Fruit fly (Drosophila melanogaster) whole organism, embryonic: Measurements from ENCODE around the gene CG1213.
A peak's percentile ranks its signal among the peaks of the same experiment; 100 is the strongest.

ENCODE experiments used
- ATbp ChIP-seq: fragments of 200-800 bp; sonication (Bioruptor generic); optimal IDR thresholded peaks from 2 replicates; lab custom pipeline; 2017; ENCODE audit warnings: missing biosample characterization, mild to moderate bottlenecking, missing genetic modification characterization, missing genetic modification reagents
- Abd-B ChIP-seq: fragments of 200-800 bp; sonication (Bioruptor generic); optimal IDR thresholded peaks from 2 replicates; lab custom pipeline; 2018; ENCODE audit warnings: missing biosample characterization, mild to moderate bottlenecking, missing genetic modification characterization, moderate library complexity
- CG11504 ChIP-seq: fragments of 200-800 bp; sonication (Bioruptor generic); optimal IDR thresholded peaks from 3 replicates; lab custom pipeline; 2019; ENCODE audit warnings: missing biosample characterization, mild to moderate bottlenecking, missing genetic modification characterization, moderate library complexity
- CG12236 ChIP-seq: fragments of 200-800 bp; sonication (Bioruptor generic); optimal IDR thresholded peaks from 2 replicates; lab custom pipeline; 2016; ENCODE audit warnings: missing biosample characterization, missing genetic modification characterization
- CG12391 ChIP-seq: fragments of 200-800 bp; sonication (Bioruptor generic); optimal IDR thresholded peaks from 3 replicates; lab custom pipeline; 2018; ENCODE audit warnings: missing biosample characterization, mild to moderate bottlenecking, missing genetic modification characterization, moderate library complexity
- CG13287 ChIP-seq: fragments of 200-800 bp; sonication (Bioruptor generic); IDR thresholded peaks from 2 replicates; pipeline ENCODE4 v1.3.6; 2022; ENCODE audit warnings: missing biosample characterization, missing genetic modification characterization; ENCODE audit not compliant: partially characterized antibody
- CG13894 ChIP-seq: fragments of 200-800 bp; sonication (Bioruptor generic); optimal IDR thresholded peaks from 3 replicates; lab custom pipeline; 2018; ENCODE audit warnings: missing biosample characterization, mild to moderate bottlenecking, missing genetic modification characterization, moderate library complexity
- CG16863 ChIP-seq: fragments of 200-800 bp; sonication (Bioruptor generic); optimal IDR thresholded peaks from 3 replicates; lab custom pipeline; 2016; ENCODE audit warnings: missing biosample characterization, missing genetic modification characterization
- CG32767 ChIP-seq: fragments of 200-800 bp; sonication (Bioruptor generic); IDR thresholded peaks from 2 replicates; pipeline ENCODE4 v1.3.6; 2022; ENCODE audit warnings: missing biosample characterization, missing genetic modification characterization
- CG3407 ChIP-seq: fragments of 200-800 bp; sonication (Bioruptor generic); optimal IDR thresholded peaks from 2 replicates; lab custom pipeline; 2018; ENCODE audit warnings: missing biosample characterization, mild to moderate bottlenecking, missing genetic modification characterization
- CG7372 ChIP-seq: fragments of 200-800 bp; sonication (Bioruptor generic); IDR thresholded peaks from 2 replicates; pipeline ENCODE4 v1.3.6; 2022; ENCODE audit warnings: missing biosample characterization, missing genetic modification characterization
- CG7839 ChIP-seq: fragments of 200-800 bp; sonication (Bioruptor generic); optimal IDR thresholded peaks from 3 replicates; lab custom pipeline; 2018; ENCODE audit warnings: missing biosample characterization, mild to moderate bottlenecking, missing genetic modification characterization, moderate library complexity
- CG9932 ChIP-seq: fragments of 200-800 bp; sonication (Bioruptor generic); IDR thresholded peaks from 2 replicates; pipeline ENCODE4 v1.3.6; 2022; ENCODE audit warnings: missing biosample characterization, missing genetic modification characterization
- CHES-1-like ChIP-seq: fragments of 200-800 bp; sonication (Bioruptor generic); optimal IDR thresholded peaks from 2 replicates; lab custom pipeline; 2016; ENCODE audit warnings: missing biosample characterization, missing genetic modification characterization
- Deaf1 ChIP-seq: fragments of 200-800 bp; optimal IDR thresholded peaks from 3 replicates; lab custom pipeline; 2019; ENCODE audit warnings: missing biosample characterization, mild to moderate bottlenecking, missing genetic modification characterization, moderate library complexity
- Dref ChIP-seq: fragments of 200-800 bp; sonication (Bioruptor generic); IDR thresholded peaks from 2 replicates; pipeline ENCODE4 v1.3.6; 2022; ENCODE audit warnings: missing biosample characterization, missing genetic modification characterization
- E2f1 ChIP-seq: fragments of 200-800 bp; sonication (Bioruptor generic); IDR thresholded peaks from 2 replicates; pipeline ENCODE4 v1.3.6; 2022; ENCODE audit warnings: missing biosample characterization, missing genetic modification characterization
- HmgZ ChIP-seq: fragments of 200-800 bp; sonication (Bioruptor generic); optimal IDR thresholded peaks from 2 replicates; lab custom pipeline; 2018; ENCODE audit warnings: missing biosample characterization, mild to moderate bottlenecking, missing genetic modification characterization
- Pdp1 ChIP-seq, 2 experiments: fragments of 200-800 bp; sonication (Bioruptor generic); optimal IDR thresholded peaks; 3 replicates each; lab custom pipeline; 2016; ENCODE audit warnings: missing biosample characterization in 2 of 2, missing genetic modification characterization in 2 of 2, mild to moderate bottlenecking in 1 of 2, moderate library complexity in 1 of 2
- Ptx1 ChIP-seq: fragments of 200-800 bp; sonication (Bioruptor generic); IDR thresholded peaks from 2 replicates; pipeline ENCODE4 v1.3.6; 2022; ENCODE audit warnings: missing biosample characterization, missing genetic modification characterization
- Rx ChIP-seq: fragments of 200-800 bp; sonication (Bioruptor generic); IDR thresholded peaks from 2 replicates; pipeline ENCODE4 v1.3.6; 2022; ENCODE audit warnings: missing biosample characterization, missing genetic modification characterization
- Sry-β ChIP-seq: fragments of 200-800 bp; sonication (Bioruptor generic); optimal IDR thresholded peaks from 2 replicates; lab custom pipeline; 2018; ENCODE audit warnings: missing biosample characterization, mild to moderate bottlenecking, missing genetic modification characterization, moderate library complexity
- cg ChIP-seq: fragments of 200-800 bp; sonication (Bioruptor generic); optimal IDR thresholded peaks from 3 replicates; lab custom pipeline; 2019; ENCODE audit warnings: missing biosample characterization, mild to moderate bottlenecking, missing genetic modification characterization, moderate library complexity
- chinmo ChIP-seq: fragments of 200-800 bp; sonication (Bioruptor generic); IDR thresholded peaks from 4 replicates; pipeline ENCODE4 v1.3.6; 2022; ENCODE audit warnings: missing biosample characterization, missing genetic modification characterization; ENCODE audit not compliant: partially characterized antibody
- chm ChIP-seq: fragments of 200-800 bp; sonication (Bioruptor generic); IDR thresholded peaks from 2 replicates; pipeline ENCODE4 v1.3.6; 2022; ENCODE audit warnings: missing biosample characterization, missing genetic modification characterization
- da ChIP-seq: fragments of 200-800 bp; sonication (Bioruptor generic); optimal IDR thresholded peaks from 2 replicates; lab custom pipeline; 2016; ENCODE audit warnings: missing biosample characterization, missing genetic modification characterization
- exex ChIP-seq: fragments of 200-800 bp; sonication (Bioruptor generic); optimal IDR thresholded peaks from 4 replicates; lab custom pipeline; 2018; ENCODE audit warnings: missing biosample characterization, mild to moderate bottlenecking, missing genetic modification characterization, moderate library complexity
- ftz-f1 ChIP-seq: fragments of 200-800 bp; sonication (Bioruptor generic); optimal IDR thresholded peaks from 2 replicates; lab custom pipeline; 2016; ENCODE audit warnings: missing biosample characterization, missing genetic modification characterization
- ham ChIP-seq: fragments of 200-800 bp; sonication (Bioruptor generic); IDR thresholded peaks from 2 replicates; pipeline ENCODE4 v1.3.6; 2022; ENCODE audit warnings: missing biosample characterization, missing genetic modification characterization
- jing ChIP-seq: fragments of 200-800 bp; sonication (Bioruptor generic); optimal IDR thresholded peaks from 2 replicates; lab custom pipeline; 2018; ENCODE audit warnings: missing biosample characterization, mild to moderate bottlenecking, missing genetic modification characterization
- kay ChIP-seq: fragments of 200-800 bp; sonication (Bioruptor generic); optimal IDR thresholded peaks from 2 replicates; lab custom pipeline; 2016; ENCODE audit warnings: missing biosample characterization, missing genetic modification characterization
- lab ChIP-seq: fragments of 200-800 bp; sonication (Bioruptor generic); optimal IDR thresholded peaks from 3 replicates; lab custom pipeline; 2017; ENCODE audit warnings: missing biosample characterization, missing genetic modification characterization, mild to moderate bottlenecking, moderate library complexity, missing genetic modification reagents
- lilli ChIP-seq: fragments of 200-800 bp; sonication (Bioruptor generic); optimal IDR thresholded peaks from 3 replicates; lab custom pipeline; 2016; ENCODE audit warnings: missing biosample characterization, missing genetic modification characterization
- lola ChIP-seq, 3 experiments: fragments of >200 bp in 2 of 3; fragments of 200-800 bp in 1 of 3; sonication (Bioruptor generic) in 1 of 3; optimal IDR thresholded peaks; 2 replicates each; lab custom pipeline; 2017 to 2019; ENCODE audit warnings: missing biosample characterization in 3 of 3, missing genetic modification characterization in 3 of 3, mild to moderate bottlenecking in 1 of 3, moderate library complexity in 1 of 3
- mirr ChIP-seq: fragments of 200-800 bp; sonication (Bioruptor generic); optimal IDR thresholded peaks from 3 replicates; lab custom pipeline; 2018; ENCODE audit warnings: missing biosample characterization, mild to moderate bottlenecking, missing genetic modification characterization
- nmo ChIP-seq: fragments of 200-800 bp; sonication (Bioruptor generic); optimal IDR thresholded peaks from 2 replicates; lab custom pipeline; 2018; ENCODE audit warnings: missing biosample characterization, mild to moderate bottlenecking, missing genetic modification characterization, moderate library complexity
- odd ChIP-seq: fragments of 200-800 bp; sonication (Bioruptor generic); optimal IDR thresholded peaks from 2 replicates; lab custom pipeline; 2017; ENCODE audit warnings: missing biosample characterization, mild to moderate bottlenecking, missing genetic modification characterization
- onecut ChIP-seq: fragments of 200-800 bp; sonication (Bioruptor generic); IDR thresholded peaks from 2 replicates; pipeline ENCODE4 v1.3.6; 2022; ENCODE audit warnings: missing biosample characterization, missing genetic modification characterization
- slp2 ChIP-seq: fragments of 200-800 bp; sonication (Bioruptor generic); optimal IDR thresholded peaks from 2 replicates; lab custom pipeline; 2016; ENCODE audit warnings: missing biosample characterization, missing genetic modification characterization
- sr ChIP-seq: fragments of 200-800 bp; sonication (Bioruptor generic); IDR thresholded peaks from 3 replicates; pipeline ENCODE4 v1.3.6; 2022; ENCODE audit warnings: missing biosample characterization, missing genetic modification characterization
- stc ChIP-seq: fragments of 200-800 bp; sonication (Bioruptor generic); IDR thresholded peaks from 2 replicates; pipeline ENCODE4 v1.3.6; 2022; ENCODE audit warnings: missing biosample characterization, missing genetic modification characterization
- tin ChIP-seq: fragments of 200-800 bp; sonication (Bioruptor generic); optimal IDR thresholded peaks from 3 replicates; lab custom pipeline; 2016; ENCODE audit warnings: missing biosample characterization, missing genetic modification characterization
- trem ChIP-seq: fragments of 200-800 bp; optimal IDR thresholded peaks from 3 replicates; lab custom pipeline; 2019; ENCODE audit warnings: missing biosample characterization, mild to moderate bottlenecking, missing genetic modification characterization, moderate library complexity
- ttk ChIP-seq: fragments of 200-800 bp; sonication (Bioruptor generic); IDR thresholded peaks from 2 replicates; pipeline ENCODE4 v2.1.2; 2022; ENCODE audit warnings: missing biosample characterization, missing genetic modification characterization
- wek ChIP-seq: fragments of 200-800 bp; sonication (Bioruptor generic); optimal IDR thresholded peaks from 3 replicates; lab custom pipeline; 2018; ENCODE audit warnings: missing biosample characterization, mild to moderate bottlenecking, missing genetic modification characterization, moderate library complexity
- wor ChIP-seq: fragments of 200-800 bp; sonication (Bioruptor generic); IDR thresholded peaks from 2 replicates; pipeline ENCODE4 v1.3.6; 2022; ENCODE audit warnings: missing biosample characterization, missing genetic modification characterization
- z ChIP-seq: fragments of 200-800 bp; sonication (Bioruptor generic); IDR thresholded peaks from 3 replicates; pipeline ENCODE4 v1.3.6; 2022; ENCODE audit warnings: missing biosample characterization, missing genetic modification characterization

The CG1213 gene

DNA sequence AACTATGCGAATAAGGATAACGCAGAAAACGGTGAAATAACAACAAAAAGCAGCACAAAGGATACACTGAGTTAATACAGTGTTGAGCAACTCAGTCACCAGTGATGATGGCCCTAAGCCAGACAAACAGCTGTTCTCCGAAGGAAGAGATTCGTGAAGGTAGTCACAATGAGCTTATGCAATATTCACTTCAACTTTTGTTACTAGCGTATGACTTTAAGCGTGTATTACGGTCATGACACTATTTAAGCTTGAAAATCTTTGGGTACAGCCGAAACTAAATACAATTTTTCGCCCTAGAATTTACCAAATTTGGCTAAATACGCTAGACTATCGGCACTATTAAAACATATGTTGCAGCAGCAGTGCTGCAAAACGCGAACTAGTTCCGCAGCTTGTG is 15.2 kb downstream of the CG1213 start, which contains the start of the genes disp and ECSIT (continued):
- peak; percentile 56 for TF ChIP-seq trem (tag; lab: Kevin White, UChicago)
- no peak for TF ChIP-seq wor (GFP tag; lab: Robert Waterston, UW)
- TF ChIP-seq da = no peak
- TF ChIP-seq tin (GFP tag; lab: Kevin White, UChicago) = no peak
- no peak for TF ChIP-seq CG12391 (tag; lab: Kevin White, UChicago)
- peak in 1 of 2 experiments; percentile 36 for TF ChIP-seq Pdp1 (GFP tag; optimal IDR thresholded peaks at IDR 0.05; lab: Kevin White, UChicago)
- peak; percentile 98 for TF ChIP-seq Sry-β (GFP tag; lab: Kevin White, UChicago)
- peak; percentile 14 for TF ChIP-seq slp2 (GFP tag; lab: Kevin White, UChicago)
- TF ChIP-seq CG16863 (GFP tag; lab: Kevin White, UChicago) = no peak
- peak; percentile 31 for TF ChIP-seq CG9932
- TF ChIP-seq CG11504 (tag; lab: Kevin White, UChicago) = no peak

DNA sequence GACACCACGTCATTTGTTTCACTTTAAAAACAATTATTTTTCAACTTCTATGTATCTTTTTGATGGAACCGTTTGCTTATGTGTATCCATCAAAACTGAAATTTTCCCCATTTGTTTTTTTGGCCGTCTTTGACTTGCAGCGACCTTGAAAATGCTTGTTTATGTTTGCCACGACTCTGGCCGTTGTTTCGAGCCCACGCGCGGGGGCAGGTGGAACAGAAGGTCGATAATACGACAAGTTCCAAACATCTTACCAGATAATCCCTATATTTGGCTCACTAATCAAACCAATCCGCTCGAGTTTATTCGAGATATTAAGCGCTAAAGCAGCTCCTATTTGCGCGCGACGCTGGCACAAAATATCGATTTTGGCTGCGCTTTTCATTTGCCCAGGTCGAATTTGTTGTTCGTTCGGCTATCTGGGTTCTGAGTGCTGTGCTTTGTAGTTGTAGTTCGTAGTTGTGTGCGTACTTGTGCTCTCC is 19.8 kb downstream of the CG1213 start:
- TF ChIP-seq CG13287 (GFP tag; lab: Robert Waterston, UW) = 0 out of 2 replicates have a peak, but pooled peaks have one; percentile 12
- no peak for TF ChIP-seq CG32767 (GFP tag; lab: Robert Waterston, UW)
- TF ChIP-seq cg = peak; percentile 33
- peak; percentile 87; the same call in 3 of the 4 replicates for TF ChIP-seq chinmo (GFP tag; lab: Robert Waterston, UW)
- peak; percentile 95 for TF ChIP-seq onecut
- no peak for TF ChIP-seq kay (GFP tag; lab: Kevin White, UChicago)
- TF ChIP-seq Ptx1 (GFP tag; lab: Robert Waterston, UW) = no peak
- TF ChIP-seq odd (GFP tag; lab: Kevin White, UChicago) = no peak
- no peak for TF ChIP-seq Dref
- 0 out of 3 replicates have a peak, but pooled peaks have one; percentile 20 for TF ChIP-seq z (GFP tag; lab: Robert Waterston, UW)
- TF ChIP-seq nmo = no peak
- TF ChIP-seq lola (GFP tag; optimal IDR thresholded peaks at IDR 0.05; lab: Kevin White, UChicago) = no peak
- TF ChIP-seq HmgZ (tag; lab: Kevin White, UChicago) = peak; percentile 51
- no peak for TF ChIP-seq jing (GFP tag; lab: Kevin White, UChicago)
- no peak for TF ChIP-seq CG12236
- TF ChIP-seq CG7839 (tag; lab: Kevin White, UChicago) = no peak
- peak; percentile 77 for TF ChIP-seq ftz-f1 (GFP tag; lab: Kevin White, UChicago)
- no peak for TF ChIP-seq E2f1 (GFP tag; lab: Robert Waterston, UW)
- no peak for TF ChIP-seq ham
- no peak for TF ChIP-seq wek
- peak; percentile 31 for TF ChIP-seq mirr (GFP tag; lab: Kevin White, UChicago)
- TF ChIP-seq lab (GFP tag; lab: Kevin White, UChicago) = no peak
- no peak for TF ChIP-seq Rx (GFP tag; lab: Robert Waterston, UW)
- TF ChIP-seq CHES-1-like (GFP tag; lab: Kevin White, UChicago) = no peak
- TF ChIP-seq CG13894 (tag; lab: Kevin White, UChicago) = peak; percentile 40
- peak; percentile 32 for TF ChIP-seq Deaf1 (tag; lab: Kevin White, UChicago)
- TF ChIP-seq chm (GFP tag; lab: Robert Waterston, UW) = no peak
- TF ChIP-seq exex = peak; percentile 39
- TF ChIP-seq lilli (GFP tag; lab: Kevin White, UChicago) = no peak
- no peak for TF ChIP-seq ttk (GFP tag; lab: Robert Waterston, UW)
- no peak for TF ChIP-seq Abd-B (GFP tag; lab: Kevin White, UChicago)
- TF ChIP-seq CG7372 = no peak
- peak; percentile 50; the same call in 1 of the 3 replicates for TF ChIP-seq sr (GFP tag; lab: Robert Waterston, UW)
- no peak for TF ChIP-seq ATbp (GFP tag; lab: Kevin White, UChicago)
- no peak for TF ChIP-seq stc (GFP tag; lab: Robert Waterston, UW)
- no peak for TF ChIP-seq CG3407 (GFP tag; lab: Kevin White, UChicago)
